Worm (Caenorhabditis elegans) whole organism, L4/young adult: Measurements from ENCODE around the gene orc-4.

Experiments used
- dao-5 ChIP-seq: sonication (generic microtip); optimal IDR thresholded peaks from 2 replicates; lab custom pipeline; 2016; ENCODE audit warnings: missing genotype, missing genetic modification characterization, moderate library complexity, missing compliant biosample characterization
- him-1 ChIP-seq: sonication (generic microtip); optimal IDR thresholded peaks from 2 replicates; lab custom pipeline; 2016; ENCODE audit warnings: missing genotype, missing genetic modification reagents, missing genetic modification characterization, missing compliant biosample characterization

ce11 chrIII:10651634-10652033 is 5.7 kb downstream of the orc-4 start:
- no peak for TF ChIP-seq him-1 (tag; lab: Kevin White, UChicago)
- TF ChIP-seq dao-5 (tag; lab: Kevin White, UChicago): no peak
